Worm (Caenorhabditis elegans) whole organism, L4 larva: ENCODE measurements around the gene clec-151.

Experiments used
- F26F4.8 ChIP-seq: fragments of 200-800 bp; sonication (Bioruptor generic); conservative IDR thresholded peaks from 2 replicates; pipeline ENCODE4 v1.3.6; 2022; ENCODE audit warnings: missing genetic modification characterization, missing compliant biosample characterization
- ZK337.2 ChIP-seq: fragments of 200-800 bp; sonication (Bioruptor generic); IDR thresholded peaks from 2 replicates; pipeline ENCODE4 v1.3.6; 2022; ENCODE audit warnings: missing genetic modification reagents, missing genetic modification characterization, missing compliant biosample characterization
- ama-1 ChIP-seq: fragments of 150-350 bp; optimal IDR thresholded peaks from 2 replicates; lab custom pipeline; 2014; ENCODE audit warnings: inconsistent platforms, mixed read lengths
- ceh-62 ChIP-seq: sonication (generic microtip); optimal IDR thresholded peaks from 2 replicates; lab custom pipeline; 2017; ENCODE audit warnings: missing biosample characterization, missing genetic modification characterization
- ceh-82 ChIP-seq: sonication (generic microtip); optimal IDR thresholded peaks from 2 replicates; lab custom pipeline; 2017; ENCODE audit warnings: missing biosample characterization, missing genetic modification characterization
- ces-1 ChIP-seq: fragments of 150-350 bp; sonication (generic microtip); optimal IDR thresholded peaks from 4 replicates; lab custom pipeline; 2014; ENCODE audit warnings: missing biosample characterization, missing genetic modification reagents, missing genetic modification characterization
- dmd-9 ChIP-seq: fragments of 200-800 bp; sonication (Bioruptor generic); IDR thresholded peaks from 2 replicates; pipeline ENCODE4 v1.3.6; 2022; ENCODE audit warnings: missing genetic modification reagents, missing genetic modification characterization, missing compliant biosample characterization
- fkh-10 ChIP-seq: fragments of 150-350 bp; optimal IDR thresholded peaks from 2 replicates; lab custom pipeline; 2014; ENCODE audit warnings: missing biosample characterization, missing genetic modification reagents, missing genetic modification characterization
- hlh-30 ChIP-seq: sonication (generic microtip); optimal IDR thresholded peaks from 2 replicates; lab custom pipeline; 2017; ENCODE audit warnings: antibody characterized with exemption, mild to moderate bottlenecking, missing genetic modification characterization, missing compliant biosample characterization; ENCODE audit not compliant: insufficient read depth
- jun-1 ChIP-seq: fragments of 150-350 bp; optimal IDR thresholded peaks from 2 replicates; lab custom pipeline; 2014; ENCODE audit warnings: missing biosample characterization, missing genetic modification reagents, missing genetic modification characterization
- lin-39 ChIP-seq: fragments of 150-350 bp; optimal IDR thresholded peaks from 2 replicates; lab custom pipeline; 2014; ENCODE audit warnings: missing biosample characterization, missing genetic modification reagents, missing genetic modification characterization
- php-3 ChIP-seq: fragments of 200-800 bp; sonication (Bioruptor generic); IDR thresholded peaks from 2 replicates; pipeline ENCODE4 v1.3.6; 2022; ENCODE audit warnings: missing genetic modification reagents, missing genetic modification characterization, missing compliant biosample characterization
- skn-1 ChIP-seq: fragments of 150-350 bp; optimal IDR thresholded peaks from 2 replicates; lab custom pipeline; 2014; ENCODE audit warnings: missing biosample characterization, missing genetic modification characterization

- TF ChIP-seq fkh-10 (GFP tag; lab: Kevin White, UChicago): no peak
- TF ChIP-seq dmd-9 (GFP tag; lab: Robert Waterston, UW): no peak
- no peak for TF ChIP-seq lin-39
- no peak for TF ChIP-seq ceh-62
- no peak for TF ChIP-seq ceh-82 (tag; lab: Kevin White, UChicago)
- TF ChIP-seq php-3 (GFP tag; lab: Robert Waterston, UW): no peak
- TF ChIP-seq hlh-30: no peak
- no peak for TF ChIP-seq F26F4.8 (GFP tag; lab: Robert Waterston, UW)
- no peak for TF ChIP-seq skn-1 (tag; lab: Kevin White, UChicago)
- no peak for TF ChIP-seq jun-1
- TF ChIP-seq ces-1 (GFP tag; lab: Kevin White, UChicago): no peak
- TF ChIP-seq ZK337.2 (GFP tag; lab: Robert Waterston, UW): no peak
- TF ChIP-seq ama-1 (lab: Kevin White, UChicago): no peak
Observed at ce11 chrIII:4677466-4677865, 49.2 kb downstream of the clec-151 start, which contains the start of gene srg-10.
